Worm (Caenorhabditis elegans) whole organism, young adult: ENCODE results near the gene noca-2.
A peak's percentile ranks its signal among the peaks of the same experiment; 100 is the strongest.

Experiments used
- C17E4.6 ChIP-seq: fragments of 200-800 bp; sonication (Bioruptor generic); IDR thresholded peaks from 2 replicates; pipeline ENCODE4 v1.3.6; 2022; ENCODE audit warnings: missing genetic modification reagents, missing genetic modification characterization, missing compliant biosample characterization
- F23B12.7 ChIP-seq: sonication (generic microtip); optimal IDR thresholded peaks from 2 replicates; lab custom pipeline; 2017; ENCODE audit warnings: missing genetic modification characterization, mild to moderate bottlenecking, missing compliant biosample characterization, antibody characterized with exemption, moderate library complexity; ENCODE audit not compliant: insufficient read depth
- F37B4.10 ChIP-seq: fragments of 200-800 bp; sonication (Bioruptor generic); IDR thresholded peaks from 2 replicates; pipeline ENCODE4 v1.3.6; 2022; ENCODE audit warnings: missing genetic modification characterization, missing compliant biosample characterization
- T07F8.4 ChIP-seq: sonication (generic microtip); optimal IDR thresholded peaks from 2 replicates; lab custom pipeline; 2016; ENCODE audit warnings: mild to moderate bottlenecking, missing genetic modification characterization, moderate library complexity, missing compliant biosample characterization
- Y53F4B.3 ChIP-seq: fragments of 200-800 bp; sonication (Bioruptor generic); IDR thresholded peaks from 2 replicates; pipeline ENCODE4 v1.3.6; 2022; ENCODE audit warnings: missing genetic modification reagents, missing genetic modification characterization, missing compliant biosample characterization
- Y53G8AR.9 ChIP-seq: fragments of 200-800 bp; sonication (Bioruptor generic); conservative IDR thresholded peaks from 2 replicates; pipeline ENCODE4 v1.3.6; 2022; ENCODE audit warnings: missing genetic modification reagents, missing genetic modification characterization, missing compliant biosample characterization
- Y67H2A.10 ChIP-seq: fragments of 200-800 bp; sonication (Bioruptor generic); conservative IDR thresholded peaks from 2 replicates; pipeline ENCODE4 v1.3.6; 2022; ENCODE audit warnings: missing genetic modification reagents, missing genetic modification characterization, missing compliant biosample characterization
- akir-1 ChIP-seq: fragments of 200-800 bp; sonication (Bioruptor generic); optimal IDR thresholded peaks from 2 replicates; lab custom pipeline; 2018; ENCODE audit warnings: mild to moderate bottlenecking, missing genetic modification characterization, moderate library complexity, missing compliant biosample characterization
- ama-1 ChIP-seq, 3 experiments: fragments of 150-350 bp in 1 of 3; sonication (generic microtip) in 2 of 3; optimal IDR thresholded peaks; 2 replicates each; lab custom pipeline; 2014 to 2018; ENCODE audit warnings: missing biosample characterization in 2 of 3, missing genetic modification characterization in 2 of 3, missing genetic modification reagents in 2 of 3
- aptf-3 ChIP-seq: fragments of 200-800 bp; sonication (Bioruptor generic); IDR thresholded peaks from 2 replicates; pipeline ENCODE4 v1.3.6; 2022; ENCODE audit warnings: missing genetic modification characterization, missing compliant biosample characterization
- attf-5 ChIP-seq: fragments of 200-800 bp; sonication (Bioruptor generic); optimal IDR thresholded peaks from 2 replicates; lab custom pipeline; 2018; ENCODE audit warnings: mild to moderate bottlenecking, missing genetic modification characterization, missing compliant biosample characterization
- ccch-3 ChIP-seq: fragments of 200-800 bp; sonication (Bioruptor generic); optimal IDR thresholded peaks from 2 replicates; lab custom pipeline; 2018; ENCODE audit warnings: mild to moderate bottlenecking, missing genetic modification characterization, missing compliant biosample characterization
- cebp-1 ChIP-seq, 2 experiments: fragments of 200-800 bp in 1 of 2; sonication (Bioruptor generic) in 1 of 2; sonication (generic microtip) in 1 of 2; IDR thresholded peaks in 1 of 2; optimal IDR thresholded peaks in 1 of 2; 2 replicates each; pipeline versions ENCODE4 v1.3.6 to Lab custom; 2017 to 2022; ENCODE audit warnings: missing compliant biosample characterization in 2 of 2, missing genetic modification characterization in 2 of 2, mild to moderate bottlenecking in 1 of 2, missing genetic modification reagents in 1 of 2, moderate library complexity in 1 of 2
- ceh-27 ChIP-seq: fragments of 200-800 bp; sonication (Bioruptor generic); optimal IDR thresholded peaks from 2 replicates; lab custom pipeline; 2018; ENCODE audit warnings: mild to moderate bottlenecking, missing genetic modification characterization, moderate library complexity, missing compliant biosample characterization
- ceh-79 ChIP-seq: sonication (generic microtip); optimal IDR thresholded peaks from 2 replicates; lab custom pipeline; 2017; ENCODE audit warnings: mild to moderate bottlenecking, missing genetic modification characterization, missing compliant biosample characterization
- chd-7 ChIP-seq: sonication (generic microtip); optimal IDR thresholded peaks from 2 replicates; lab custom pipeline; 2016; ENCODE audit warnings: mild to moderate bottlenecking, missing genetic modification characterization, moderate library complexity, missing compliant biosample characterization
- dox-1 ChIP-seq: fragments of 200-800 bp; sonication (Bioruptor generic); IDR thresholded peaks from 2 replicates; pipeline ENCODE4 v1.3.6; 2022; ENCODE audit warnings: missing genetic modification reagents, missing genetic modification characterization, missing compliant biosample characterization
- dpl-1 ChIP-seq: fragments of 150-350 bp; optimal IDR thresholded peaks from 2 replicates; lab custom pipeline; 2014; ENCODE audit warnings: missing biosample characterization, missing genetic modification reagents, missing genetic modification characterization
- efl-1 ChIP-seq: fragments of 150-350 bp; optimal IDR thresholded peaks from 2 replicates; lab custom pipeline; 2014; ENCODE audit warnings: missing biosample characterization, missing genetic modification reagents, missing genetic modification characterization
- egl-18 ChIP-seq: fragments of 200-800 bp; sonication (Bioruptor generic); IDR thresholded peaks from 2 replicates; pipeline ENCODE4 v1.3.6; 2022; ENCODE audit warnings: missing genetic modification reagents, missing genetic modification characterization, missing compliant biosample characterization
- ekl-4 ChIP-seq: fragments of 200-800 bp; sonication (Bioruptor generic); IDR thresholded peaks from 2 replicates; pipeline ENCODE4 v1.3.6; 2022; ENCODE audit warnings: missing genetic modification reagents, missing genetic modification characterization, missing compliant biosample characterization
- him-1 ChIP-seq: sonication (generic microtip); optimal IDR thresholded peaks from 2 replicates; lab custom pipeline; 2016; ENCODE audit warnings: missing genotype, missing genetic modification reagents, missing genetic modification characterization, missing compliant biosample characterization
- let-607 ChIP-seq, 2 experiments: fragments of 200-800 bp in 1 of 2; sonication (Bioruptor generic) in 1 of 2; sonication (generic microtip) in 1 of 2; optimal IDR thresholded peaks; 2 replicates each; lab custom pipeline; 2016 to 2018; ENCODE audit warnings: mild to moderate bottlenecking in 2 of 2, missing compliant biosample characterization in 2 of 2, missing genetic modification characterization in 2 of 2, moderate library complexity in 2 of 2, missing genotype in 1 of 2
- lin-26 ChIP-seq: fragments of 200-800 bp; sonication (Bioruptor generic); IDR thresholded peaks from 2 replicates; pipeline ENCODE4 v1.3.6; 2022; ENCODE audit warnings: missing genetic modification reagents, missing genetic modification characterization, missing compliant biosample characterization
- lin-40 ChIP-seq: sonication (generic microtip); optimal IDR thresholded peaks from 2 replicates; lab custom pipeline; 2016; ENCODE audit warnings: missing genetic modification characterization, mild to moderate bottlenecking, missing compliant biosample characterization, missing genotype, missing genetic modification reagents
- lin-54 ChIP-seq: fragments of 200-800 bp; sonication (Bioruptor generic); optimal IDR thresholded peaks from 2 replicates; lab custom pipeline; 2018; ENCODE audit warnings: mild to moderate bottlenecking, missing genetic modification characterization, missing compliant biosample characterization
- madf-10 ChIP-seq: sonication (generic microtip); optimal IDR thresholded peaks from 2 replicates; lab custom pipeline; 2016; ENCODE audit warnings: mild to moderate bottlenecking, missing genetic modification characterization, missing compliant biosample characterization
- madf-3 ChIP-seq: fragments of 200-800 bp; sonication (Bioruptor generic); IDR thresholded peaks from 2 replicates; pipeline ENCODE4 v1.3.6; 2022; ENCODE audit warnings: missing genetic modification reagents, missing genetic modification characterization, missing compliant biosample characterization
- nfyb-1 ChIP-seq: fragments of 200-800 bp; sonication (Bioruptor generic); IDR thresholded peaks from 2 replicates; pipeline ENCODE4 v1.3.6; 2022; ENCODE audit warnings: missing genetic modification reagents, missing genetic modification characterization, missing compliant biosample characterization
- nhr-80 ChIP-seq: sonication (generic microtip); optimal IDR thresholded peaks from 2 replicates; lab custom pipeline; 2016; ENCODE audit warnings: missing genetic modification characterization, missing compliant biosample characterization
- pbrm-1 ChIP-seq: fragments of 200-800 bp; sonication (Bioruptor generic); IDR thresholded peaks from 2 replicates; pipeline ENCODE4 v1.3.6; 2022; ENCODE audit warnings: missing genetic modification reagents, missing genetic modification characterization, missing compliant biosample characterization
- rpc-1 ChIP-seq, 2 experiments: fragments of 150-350 bp in 1 of 2; sonication (generic microtip) in 1 of 2; optimal IDR thresholded peaks; 2 replicates each; lab custom pipeline; 2014 to 2018; ENCODE audit warnings: missing biosample characterization in 1 of 2, missing genetic modification characterization in 1 of 2, missing genetic modification reagents in 1 of 2, missing genotype in 1 of 2
- snpc-1.1 ChIP-seq: sonication (generic microtip); optimal IDR thresholded peaks from 2 replicates; lab custom pipeline; 2017; ENCODE audit warnings: missing genetic modification characterization, mild to moderate bottlenecking, missing compliant biosample characterization, antibody characterized with exemption, moderate library complexity, missing genotype, missing genetic modification reagents; ENCODE audit not compliant: insufficient read depth
- snpc-1.3 ChIP-seq: sonication (generic microtip); optimal IDR thresholded peaks from 2 replicates; lab custom pipeline; 2017; ENCODE audit warnings: missing genetic modification characterization, mild to moderate bottlenecking, missing compliant biosample characterization, antibody characterized with exemption, moderate library complexity, missing genotype, missing genetic modification reagents; ENCODE audit not compliant: insufficient read depth
- snpc-3.4 ChIP-seq: sonication (generic microtip); optimal IDR thresholded peaks from 2 replicates; lab custom pipeline; 2017; ENCODE audit warnings: missing genetic modification characterization, mild to moderate bottlenecking, missing compliant biosample characterization, antibody characterized with exemption, moderate library complexity, missing genotype, missing genetic modification reagents
- snpc-4 ChIP-seq, 5 experiments: fragments of 150-350 bp in 1 of 5; sonication (generic microtip) in 4 of 5; optimal IDR thresholded peaks; 2 replicates each; lab custom pipeline; 2014 to 2018; ENCODE audit warnings: missing genetic modification characterization in 5 of 5, missing biosample characterization in 3 of 5, antibody characterized with exemption in 2 of 5, mild to moderate bottlenecking in 2 of 5, missing compliant biosample characterization in 2 of 5, missing genotype in 2 of 5, moderate library complexity in 2 of 5, missing genetic modification reagents in 1 of 5
- sptf-2 ChIP-seq: fragments of 200-800 bp; sonication (Bioruptor generic); optimal IDR thresholded peaks from 2 replicates; lab custom pipeline; 2018; ENCODE audit warnings: mild to moderate bottlenecking, missing genetic modification characterization, missing compliant biosample characterization
- zfh-2 ChIP-seq: fragments of 200-800 bp; sonication (Bioruptor generic); conservative IDR thresholded peaks from 2 replicates; pipeline ENCODE4 v1.3.6; 2022; ENCODE audit warnings: missing genetic modification reagents, missing genetic modification characterization, missing compliant biosample characterization
- zim-3 ChIP-seq: sonication (generic microtip); optimal IDR thresholded peaks from 2 replicates; lab custom pipeline; 2017; ENCODE audit warnings: mild to moderate bottlenecking, missing genetic modification characterization, moderate library complexity, missing compliant biosample characterization
- ztf-18 ChIP-seq: sonication (generic microtip); optimal IDR thresholded peaks from 2 replicates; lab custom pipeline; 2016; ENCODE audit warnings: missing genotype, mild to moderate bottlenecking, missing genetic modification characterization, missing compliant biosample characterization
- ztf-25 ChIP-seq: fragments of 200-800 bp; sonication (Bioruptor generic); IDR thresholded peaks from 2 replicates; pipeline ENCODE4 v1.3.6; 2022; ENCODE audit warnings: missing genetic modification reagents, missing genetic modification characterization, missing compliant biosample characterization
- ztf-28 ChIP-seq: fragments of 200-800 bp; sonication (Bioruptor generic); IDR thresholded peaks from 2 replicates; pipeline ENCODE4 v1.3.6; 2022; ENCODE audit warnings: missing genetic modification reagents, missing genetic modification characterization, missing compliant biosample characterization

noca-2 gene

ce11 chrX:11661625-11662024 lies 5.3 kb upstream of the noca-2 start, which contains the start of gene sfxn-1.5 (continued):
- TF ChIP-seq Y67H2A.10 (GFP tag; lab: Robert Waterston, UW) (no peak), egl-18 (GFP tag; lab: Robert Waterston, UW) (no peak), ztf-25 (GFP tag; lab: Robert Waterston, UW) (no peak), let-607 (tag; optimal IDR thresholded peaks at IDR 0.05; lab: Kevin White, UChicago) (peak in 1 of 2 experiments; percentile 50), ztf-28 (no peak)

ce11 chrX:11662069-11662468 lies 4.9 kb upstream of the noca-2 start:
- TF ChIP-seq him-1 (tag; lab: Kevin White, UChicago) (no peak), snpc-1.1 (tag; lab: Kevin White, UChicago) (no peak), ceh-27 (GFP tag; lab: Kevin White, UChicago) (no peak), rpc-1 (optimal IDR thresholded peaks at IDR 0.05; lab: Kevin White, UChicago) (no peak), rpc-1 (tag; optimal IDR thresholded peaks at IDR 0.05; lab: Kevin White, UChicago) (no peak), pbrm-1 (GFP tag; lab: Robert Waterston, UW) (no peak), aptf-3 (no peak), F37B4.10 (GFP tag; lab: Robert Waterston, UW) (no peak), cebp-1 (GFP tag; IDR thresholded peaks at IDR 0.05; lab: Robert Waterston, UW) (no peak), cebp-1 (tag; optimal IDR thresholded peaks at IDR 0.05; lab: Kevin White, UChicago) (peak; percentile 31)

ce11 chrX:11662557-11662956 lies 4.4 kb upstream of the noca-2 start:
- TF ChIP-seq nfyb-1 (GFP tag; lab: Robert Waterston, UW) (no peak), snpc-4 (GFP tag; optimal IDR thresholded peaks at IDR 0.05; lab: Kevin White, UChicago) (no peak), snpc-4 (tag; optimal IDR thresholded peaks at IDR 0.05; lab: Kevin White, UChicago) (no peak), Y53F4B.3 (no peak), zfh-2 (GFP tag; lab: Robert Waterston, UW) (no peak; the same call in 1 of the 2 replicates), sptf-2 (GFP tag; lab: Kevin White, UChicago) (no peak), dpl-1 (GFP tag; lab: Kevin White, UChicago) (no peak), him-1 (tag; lab: Kevin White, UChicago) (no peak), C17E4.6 (GFP tag; lab: Robert Waterston, UW) (no peak), akir-1 (GFP tag; lab: Kevin White, UChicago) (no peak), lin-40 (tag; lab: Kevin White, UChicago) (no peak), F23B12.7 (tag; lab: Kevin White, UChicago) (no peak), ztf-25 (GFP tag; lab: Robert Waterston, UW) (no peak), aptf-3 (no peak), attf-5 (GFP tag; lab: Kevin White, UChicago) (no peak), ccch-3 (GFP tag; lab: Kevin White, UChicago) (no peak), madf-10 (no peak), efl-1 (GFP tag; lab: Kevin White, UChicago) (peak; percentile 10), dox-1 (GFP tag; lab: Robert Waterston, UW) (0 out of 2 replicates have a peak, but pooled peaks have one; percentile 46), Y53G8AR.9 (GFP tag; lab: Robert Waterston, UW) (no peak), ama-1 (optimal IDR thresholded peaks at IDR 0.05; lab: Kevin White, UChicago) (no peak), ama-1 (GFP tag; optimal IDR thresholded peaks at IDR 0.05; lab: Kevin White, UChicago) (no peak), lin-26 (no peak), T07F8.4 (no peak), nhr-80 (no peak), lin-54 (GFP tag; lab: Kevin White, UChicago) (no peak), snpc-1.3 (no peak), ztf-18 (tag; lab: Kevin White, UChicago) (peak; percentile 82), ekl-4 (no peak), chd-7 (tag; lab: Kevin White, UChicago) (no peak), ceh-79 (tag; lab: Kevin White, UChicago) (no peak), zim-3 (tag; lab: Kevin White, UChicago) (no peak), snpc-3.4 (tag; lab: Kevin White, UChicago) (no peak), madf-3 (GFP tag; lab: Robert Waterston, UW) (0 out of 2 replicates have a peak, but pooled peaks have one; percentile 17)
